In genomic region chr3L:14410146-14410676, dm6 we compare ENCODE assay signal across 1 fruit fly cellular context.
TF ChIP-seq lines count a peak whose summit lies in the region.

Gene CG3919, plus strand, starts transcription at chr3L:14410626.

TF ChIP-seq in whole organism, embryonic, 481 proteins besides CTCF, POLR2A, EP300 and RAD21 (continued from another document):
- peak; percentile 49 for TF ChIP-seq CG4820 (GFP tag; optimal IDR thresholded peaks at IDR 0.05; lab: Kevin White, UChicago)
- 0 out of 2 replicates have a peak, but pooled peaks have one; percentile 24 for TF ChIP-seq sens-2 (GFP tag; IDR thresholded peaks at IDR 0.05; lab: Robert Waterston, UW)
- peak; percentile 34 for TF ChIP-seq twi (tag; optimal IDR thresholded peaks at IDR 0.05; lab: Kevin White, UChicago)
- TF ChIP-seq slbo (GFP tag; IDR thresholded peaks at IDR 0.05; lab: Robert Waterston, UW), result peak; percentile 81
- TF ChIP-seq Scr (GFP tag; IDR thresholded peaks at IDR 0.05; lab: Robert Waterston, UW; ENCODE audit: partially characterized antibody), result no peak
- peak; percentile 37 for TF ChIP-seq wor (GFP tag; IDR thresholded peaks at IDR 0.05; lab: Robert Waterston, UW)
- peak; percentile 8 for TF ChIP-seq CG6683 (GFP tag; optimal IDR thresholded peaks at IDR 0.05; lab: Kevin White, UChicago)
- TF ChIP-seq usp (GFP tag; optimal IDR thresholded peaks at IDR 0.05; lab: Kevin White, UChicago), result no peak
- peak; percentile 65 for TF ChIP-seq CG18476 (GFP tag; optimal IDR thresholded peaks at IDR 0.05; lab: Kevin White, UChicago)
- TF ChIP-seq CG7786 (GFP tag; optimal IDR thresholded peaks at IDR 0.05; lab: Kevin White, UChicago), result peak; percentile 63
- TF ChIP-seq ac (GFP tag; optimal IDR thresholded peaks at IDR 0.05; lab: Kevin White, UChicago), result no peak
- 0 out of 3 replicates have a peak, but pooled peaks have one; percentile 21 for TF ChIP-seq CG14050 (GFP tag; IDR thresholded peaks at IDR 0.05; lab: Robert Waterston, UW)
- TF ChIP-seq CG10543 (GFP tag; optimal IDR thresholded peaks at IDR 0.05; lab: Kevin White, UChicago), result peak; percentile 36
- TF ChIP-seq CG4328 (GFP tag; optimal IDR thresholded peaks at IDR 0.05; lab: Kevin White, UChicago), result peak; percentile 42
- no peak for TF ChIP-seq CG2202 (tag; optimal IDR thresholded peaks at IDR 0.05; lab: Kevin White, UChicago)
- TF ChIP-seq Dip3 (GFP tag; optimal IDR thresholded peaks at IDR 0.05; lab: Kevin White, UChicago), result no peak
- peak; percentile 51 for TF ChIP-seq HLH3B (GFP tag; IDR thresholded peaks at IDR 0.05; lab: Robert Waterston, UW)
- TF ChIP-seq CG17385 (GFP tag; optimal IDR thresholded peaks at IDR 0.05; lab: Kevin White, UChicago), result peak; percentile 10
- peak; percentile 51; the same call in 1 of the 2 replicates for TF ChIP-seq Ptx1 (GFP tag; IDR thresholded peaks at IDR 0.05; lab: Robert Waterston, UW)
- TF ChIP-seq pum (GFP tag; optimal IDR thresholded peaks at IDR 0.05; lab: Kevin White, UChicago), result peak; percentile 37
- TF ChIP-seq CG17829 (tag; optimal IDR thresholded peaks at IDR 0.05; lab: Kevin White, UChicago), result peak; percentile 61
- peak; percentile 19 for TF ChIP-seq CG7271 (tag; optimal IDR thresholded peaks at IDR 0.05; lab: Kevin White, UChicago)
- peak; percentile 69 for TF ChIP-seq CG14710 (tag; optimal IDR thresholded peaks at IDR 0.05; lab: Kevin White, UChicago)
- TF ChIP-seq CG15269 (tag; optimal IDR thresholded peaks at IDR 0.05; lab: Kevin White, UChicago), result peak; percentile 47
- TF ChIP-seq Myb (GFP tag; optimal IDR thresholded peaks at IDR 0.05; lab: Kevin White, UChicago), result peak; percentile 49
- peak; percentile 42 for TF ChIP-seq Asciz (GFP tag; optimal IDR thresholded peaks at IDR 0.05; lab: Kevin White, UChicago)
- peak; percentile 51 for TF ChIP-seq az2 (GFP tag; optimal IDR thresholded peaks at IDR 0.05; lab: Kevin White, UChicago)
- TF ChIP-seq Sry-β (GFP tag; optimal IDR thresholded peaks at IDR 0.05; lab: Kevin White, UChicago), result peak; percentile 55
- peak; percentile 9 for TF ChIP-seq Fer1 (GFP tag; optimal IDR thresholded peaks at IDR 0.05; lab: Kevin White, UChicago)
- TF ChIP-seq CG10366 (GFP tag; IDR thresholded peaks at IDR 0.05; lab: Robert Waterston, UW), result peak; percentile 16; the same call in 1 of the 2 replicates
- TF ChIP-seq CG12659 (GFP tag; optimal IDR thresholded peaks at IDR 0.05; lab: Kevin White, UChicago), result peak; percentile 40
- TF ChIP-seq CG5180 (GFP tag; optimal IDR thresholded peaks at IDR 0.05; lab: Kevin White, UChicago), result no peak
- TF ChIP-seq ind (GFP tag; optimal IDR thresholded peaks at IDR 0.05; lab: Kevin White, UChicago), result peak; percentile 52
- TF ChIP-seq nmo (GFP tag; optimal IDR thresholded peaks at IDR 0.05; lab: Kevin White, UChicago), result peak; percentile 82
- TF ChIP-seq NC2β (GFP tag; optimal IDR thresholded peaks at IDR 0.05; lab: Kevin White, UChicago), result peak; percentile 56
- peak; percentile 72 for TF ChIP-seq CG2120 (GFP tag; optimal IDR thresholded peaks at IDR 0.05; lab: Kevin White, UChicago)
- peak; percentile 77 for TF ChIP-seq CG6689 (GFP tag; IDR thresholded peaks at IDR 0.05; lab: Robert Waterston, UW)
- TF ChIP-seq psq (GFP tag; optimal IDR thresholded peaks at IDR 0.05; lab: Kevin White, UChicago), result peak; percentile 66
- peak; percentile 20 to 21 for TF ChIP-seq Pdp1 (GFP tag; optimal IDR thresholded peaks at IDR 0.05; lab: Kevin White, UChicago)
- peak; percentile 19 for TF ChIP-seq CG18011 (GFP tag; optimal IDR thresholded peaks at IDR 0.05; lab: Kevin White, UChicago)
- no peak for TF ChIP-seq CG2875 (GFP tag; optimal IDR thresholded peaks at IDR 0.05; lab: Kevin White, UChicago)
- peak; percentile 99 for TF ChIP-seq trem (tag; optimal IDR thresholded peaks at IDR 0.05; lab: Kevin White, UChicago)
- peak; percentile 24 for TF ChIP-seq gro (GFP tag; optimal IDR thresholded peaks at IDR 0.05; lab: Kevin White, UChicago)
- peak; percentile 4 for TF ChIP-seq vfl (GFP tag; optimal IDR thresholded peaks at IDR 0.05; lab: Kevin White, UChicago)
- peak; percentile 34 for TF ChIP-seq CG12942 (GFP tag; optimal IDR thresholded peaks at IDR 0.05; lab: Kevin White, UChicago)
- no peak for TF ChIP-seq TFAM (GFP tag; optimal IDR thresholded peaks at IDR 0.05; lab: Kevin White, UChicago)
- TF ChIP-seq CG8924 (tag; optimal IDR thresholded peaks at IDR 0.05; lab: Kevin White, UChicago), result peak; percentile 69
- peak; percentile 28 for TF ChIP-seq CG8281 (tag; optimal IDR thresholded peaks at IDR 0.05; lab: Kevin White, UChicago)
- TF ChIP-seq CG4617 (GFP tag; optimal IDR thresholded peaks at IDR 0.05; lab: Kevin White, UChicago; ENCODE audit: borderline replicate concordance), result no peak
- TF ChIP-seq danr (GFP tag; IDR thresholded peaks at IDR 0.05; lab: Robert Waterston, UW), result peak; percentile 14; the same call in 1 of the 2 replicates
- TF ChIP-seq ci (GFP tag; IDR thresholded peaks at IDR 0.05; lab: Robert Waterston, UW), result peak; percentile 84; the same call in 2 of the 3 replicates
- TF ChIP-seq CG30403 (GFP tag; optimal IDR thresholded peaks at IDR 0.05; lab: Kevin White, UChicago), result peak; percentile 75
- no peak for TF ChIP-seq CG9876 (GFP tag; optimal IDR thresholded peaks at IDR 0.05; lab: Kevin White, UChicago)
- TF ChIP-seq CG5953 (GFP tag; IDR thresholded peaks at IDR 0.05; lab: Robert Waterston, UW), result no peak
- TF ChIP-seq CkIIα-i1 (GFP tag; IDR thresholded peaks at IDR 0.05; lab: Robert Waterston, UW), result no peak
- peak; percentile 59 for TF ChIP-seq CG9609 (GFP tag; optimal IDR thresholded peaks at IDR 0.05; lab: Kevin White, UChicago)
- TF ChIP-seq disco-r (GFP tag; optimal IDR thresholded peaks at IDR 0.05; lab: Kevin White, UChicago), result no peak
- peak; percentile 60 for TF ChIP-seq lab (GFP tag; optimal IDR thresholded peaks at IDR 0.05; lab: Kevin White, UChicago)
- peak; percentile 9 for TF ChIP-seq CG13296 (GFP tag; optimal IDR thresholded peaks at IDR 0.05; lab: Kevin White, UChicago)
- peak; percentile 31; the same call in 1 of the 3 replicates for TF ChIP-seq H15 (GFP tag; IDR thresholded peaks at IDR 0.05; lab: Robert Waterston, UW)
- TF ChIP-seq sima (GFP tag; optimal IDR thresholded peaks at IDR 0.05; lab: Kevin White, UChicago), result no peak
- TF ChIP-seq Doc3 (GFP tag; IDR thresholded peaks at IDR 0.05; lab: Robert Waterston, UW; ENCODE audit: partially characterized antibody), result 0 out of 3 replicates have a peak, but pooled peaks have one; percentile 8
- TF ChIP-seq Nf-YB (GFP tag; optimal IDR thresholded peaks at IDR 0.05; lab: Kevin White, UChicago), result no peak
- TF ChIP-seq Atf-2 (GFP tag; optimal IDR thresholded peaks at IDR 0.05; lab: Kevin White, UChicago), result peak; percentile 52
- peak; percentile 30; the same call in 1 of the 2 replicates for TF ChIP-seq CG4404 (GFP tag; IDR thresholded peaks at IDR 0.05; lab: Robert Waterston, UW)
- peak; percentile 18 for TF ChIP-seq emc (GFP tag; optimal IDR thresholded peaks at IDR 0.05; lab: Kevin White, UChicago)
- TF ChIP-seq Stat92E (GFP tag; optimal IDR thresholded peaks at IDR 0.05; lab: Kevin White, UChicago), result no peak
- TF ChIP-seq ttk (GFP tag; IDR thresholded peaks at IDR 0.05; lab: Robert Waterston, UW), result no peak; the same call in none of the 2 replicates
- TF ChIP-seq CG8290 (GFP tag; optimal IDR thresholded peaks at IDR 0.05; lab: Kevin White, UChicago), result peak; percentile 39
- peak; percentile 67 to 91 for TF ChIP-seq CG8290 (tag; optimal IDR thresholded peaks at IDR 0.05; lab: Kevin White, UChicago)
- no peak for TF ChIP-seq Gsc (GFP tag; IDR thresholded peaks at IDR 0.05; lab: Robert Waterston, UW)
- TF ChIP-seq Jarid2 (GFP tag; optimal IDR thresholded peaks at IDR 0.05; lab: Kevin White, UChicago), result no peak
- no peak for TF ChIP-seq maf-S (GFP tag; optimal IDR thresholded peaks at IDR 0.05; lab: Kevin White, UChicago)
- peak; percentile 88 for TF ChIP-seq Abd-B (GFP tag; optimal IDR thresholded peaks at IDR 0.05; lab: Kevin White, UChicago)
- TF ChIP-seq HLH54F (GFP tag; optimal IDR thresholded peaks at IDR 0.05; lab: Kevin White, UChicago), result peak; percentile 28
- no peak for TF ChIP-seq CG15011 (GFP tag; optimal IDR thresholded peaks at IDR 0.05; lab: Kevin White, UChicago)
- peak; percentile 80 for TF ChIP-seq Rfx (GFP tag; IDR thresholded peaks at IDR 0.05; lab: Robert Waterston, UW)
- TF ChIP-seq CG6813 (GFP tag; optimal IDR thresholded peaks at IDR 0.05; lab: Kevin White, UChicago), result peak; percentile 26
- TF ChIP-seq CG6272 (GFP tag; IDR thresholded peaks at IDR 0.05; lab: Robert Waterston, UW), result no peak
- TF ChIP-seq scrt (GFP tag; optimal IDR thresholded peaks at IDR 0.05; lab: Kevin White, UChicago), result no peak
- no peak for TF ChIP-seq CG11723 (GFP tag; optimal IDR thresholded peaks at IDR 0.05; lab: Kevin White, UChicago)
- TF ChIP-seq Nf-YC (tag; optimal IDR thresholded peaks at IDR 0.05; lab: Kevin White, UChicago), result peak; percentile 50
- TF ChIP-seq CG10209 (GFP tag; optimal IDR thresholded peaks at IDR 0.05; lab: Kevin White, UChicago), result peak; percentile 61
- TF ChIP-seq CG6791 (GFP tag; IDR thresholded peaks at IDR 0.05; lab: Robert Waterston, UW; ENCODE audit: partially characterized antibody), result peak; percentile 16; the same call in 2 of the 3 replicates
- TF ChIP-seq ERR (GFP tag; optimal IDR thresholded peaks at IDR 0.05; lab: Kevin White, UChicago), result peak; percentile 6
- TF ChIP-seq CG11093 (GFP tag; IDR thresholded peaks at IDR 0.05; lab: Robert Waterston, UW), result peak; percentile 40; the same call in 1 of the 3 replicates
- no peak for TF ChIP-seq corto (GFP tag; optimal IDR thresholded peaks at IDR 0.05; lab: Kevin White, UChicago)
- peak; percentile 33; the same call in 1 of the 3 replicates for TF ChIP-seq sr (GFP tag; IDR thresholded peaks at IDR 0.05; lab: Robert Waterston, UW)
- no peak for TF ChIP-seq inv (GFP tag; IDR thresholded peaks at IDR 0.05; lab: Robert Waterston, UW; ENCODE audit: partially characterized antibody)
- TF ChIP-seq grn (GFP tag; optimal IDR thresholded peaks at IDR 0.05; lab: Kevin White, UChicago), result no peak
- TF ChIP-seq CG34224 (GFP tag; IDR thresholded peaks at IDR 0.05; lab: Robert Waterston, UW; ENCODE audit: partially characterized antibody), result no peak
- peak; percentile 45; the same call in 1 of the 3 replicates for TF ChIP-seq Dbx (GFP tag; IDR thresholded peaks at IDR 0.05; lab: Robert Waterston, UW)
- TF ChIP-seq run (tag; optimal IDR thresholded peaks at IDR 0.05; lab: Kevin White, UChicago), result no peak
- no peak for TF ChIP-seq CG3726 (GFP tag; IDR thresholded peaks at IDR 0.05; lab: Robert Waterston, UW)
- peak; percentile 7 for TF ChIP-seq gsb-n (tag; optimal IDR thresholded peaks at IDR 0.05; lab: Kevin White, UChicago)
- peak; percentile 39 for TF ChIP-seq CG10147 (GFP tag; optimal IDR thresholded peaks at IDR 0.05; lab: Kevin White, UChicago)
- peak; percentile 35; the same call in 1 of the 2 replicates for TF ChIP-seq esg (GFP tag; conservative IDR thresholded peaks at IDR 0.05; lab: Robert Waterston, UW)
- peak; percentile 59 for TF ChIP-seq NfI (GFP tag; optimal IDR thresholded peaks at IDR 0.05; lab: Kevin White, UChicago)
- TF ChIP-seq Bteb2 (GFP tag; optimal IDR thresholded peaks at IDR 0.05; lab: Kevin White, UChicago), result no peak
- TF ChIP-seq so (GFP tag; IDR thresholded peaks at IDR 0.05; lab: Robert Waterston, UW), result no peak
- peak; percentile 99 for TF ChIP-seq CG9215 (GFP tag; IDR thresholded peaks at IDR 0.05; lab: Robert Waterston, UW)
- TF ChIP-seq Atf3 (GFP tag; optimal IDR thresholded peaks at IDR 0.05; lab: Kevin White, UChicago), result no peak
- peak; percentile 42 for TF ChIP-seq lmd (GFP tag; IDR thresholded peaks at IDR 0.05; lab: Robert Waterston, UW)
- no peak; the same call in 1 of the 2 replicates for TF ChIP-seq Rx (GFP tag; IDR thresholded peaks at IDR 0.05; lab: Robert Waterston, UW)
- peak; percentile 60 for TF ChIP-seq CG12769 (tag; optimal IDR thresholded peaks at IDR 0.05; lab: Kevin White, UChicago)
- TF ChIP-seq onecut (GFP tag; IDR thresholded peaks at IDR 0.05; lab: Robert Waterston, UW), result peak; percentile 43
- TF ChIP-seq pfk (GFP tag; optimal IDR thresholded peaks at IDR 0.05; lab: Kevin White, UChicago), result no peak
- TF ChIP-seq MESR4 (GFP tag; optimal IDR thresholded peaks at IDR 0.05; lab: Kevin White, UChicago), result peak; percentile 18
- TF ChIP-seq bsh (GFP tag; optimal IDR thresholded peaks at IDR 0.05; lab: Kevin White, UChicago), result peak in 1 of 2 experiments; percentile 38
- TF ChIP-seq MBD-R2 (GFP tag; IDR thresholded peaks at IDR 0.05; lab: Robert Waterston, UW), result peak; percentile 22; the same call in 1 of the 2 replicates
- no peak for TF ChIP-seq salm (tag; optimal IDR thresholded peaks at IDR 0.05; lab: Kevin White, UChicago)
- TF ChIP-seq dimm (GFP tag; IDR thresholded peaks at IDR 0.05; lab: Robert Waterston, UW), result no peak
- peak; percentile 15 for TF ChIP-seq CG15514 (GFP tag; optimal IDR thresholded peaks at IDR 0.05; lab: Kevin White, UChicago)
- TF ChIP-seq CG18599 (GFP tag; optimal IDR thresholded peaks at IDR 0.05; lab: Kevin White, UChicago), result peak; percentile 26
- TF ChIP-seq CG10267 (tag; optimal IDR thresholded peaks at IDR 0.05; lab: Kevin White, UChicago), result peak; percentile 40
TF ChIP-seq in whole organism, embryonic: peak in this region for 271.
